Worm (Caenorhabditis elegans): Measurements from ENCODE around the gene cut-1.
A peak's percentile ranks its signal among the peaks of the same experiment; 100 is the strongest.

DNA sequence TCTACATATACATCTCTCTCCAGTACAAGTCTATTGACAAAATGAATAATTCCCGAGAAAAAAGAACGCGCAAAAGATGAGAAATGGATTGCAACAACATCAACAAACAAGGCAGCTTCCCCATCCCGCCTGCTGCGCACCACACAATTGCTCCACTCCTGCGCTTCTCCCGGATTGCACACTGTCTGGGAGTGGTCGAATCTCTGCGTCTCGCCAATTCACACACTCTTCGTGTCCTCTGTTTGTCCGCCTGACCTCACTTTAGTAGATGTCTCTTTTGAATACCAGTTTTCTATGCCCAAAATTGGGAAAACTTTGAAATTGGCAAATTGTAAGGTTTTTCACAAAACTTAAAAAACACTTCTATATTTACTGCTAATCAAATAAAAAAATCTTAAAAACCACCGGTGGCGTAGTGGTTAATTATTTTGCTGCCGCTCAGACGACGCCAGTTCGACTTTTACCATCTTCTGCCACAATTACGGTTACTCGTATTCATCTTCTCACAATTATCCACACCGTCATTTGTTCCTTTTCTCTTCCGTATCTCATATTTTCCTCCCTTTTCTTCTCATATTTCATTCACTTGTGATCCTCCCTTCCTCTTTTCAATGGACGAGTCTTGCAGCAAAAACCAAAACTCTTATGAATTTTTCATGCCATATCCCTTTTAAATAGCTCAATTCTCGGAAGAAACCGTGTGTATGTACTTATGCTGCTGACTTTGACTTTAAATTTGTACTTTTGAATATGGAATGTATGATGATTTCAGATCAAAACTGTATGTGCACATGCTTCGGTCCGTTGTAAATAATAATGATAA, 36.9 kb downstream of the cut-1 start, which contains the start of gene rsf-1:
- TF ChIP-seq pax-1 (tag; optimal IDR thresholded peaks at IDR 0.05) (no peak), unc-86 (tag; optimal IDR thresholded peaks at IDR 0.05) (no peak), ceh-30 (tag; optimal IDR thresholded peaks at IDR 0.05) (no peak), unc-55 (GFP tag; optimal IDR thresholded peaks at IDR 0.05) (no peak), ama-1 (optimal IDR thresholded peaks at IDR 0.05) (no peak), ceh-31 (tag; optimal IDR thresholded peaks at IDR 0.05) (peak; percentile 27), pag-3 (tag; optimal IDR thresholded peaks at IDR 0.05; ENCODE audit: borderline replicate concordance) (no peak), zip-5 (tag; optimal IDR thresholded peaks at IDR 0.05) (no peak)

Measured in whole organism, late embryonic.